Fruit fly (Drosophila melanogaster) S2 (cell line): Measurements from ENCODE around the gene AdoR.

Experiments
- CG8478 ChIP-seq: fragments of >200 bp; optimal IDR thresholded peaks from 2 replicates; lab custom pipeline; 2018
- CTCF ChIP-seq, 2 experiments: fragments of >200 bp; optimal IDR thresholded peaks; 2 replicates each; lab custom pipeline; 2018

DNA sequence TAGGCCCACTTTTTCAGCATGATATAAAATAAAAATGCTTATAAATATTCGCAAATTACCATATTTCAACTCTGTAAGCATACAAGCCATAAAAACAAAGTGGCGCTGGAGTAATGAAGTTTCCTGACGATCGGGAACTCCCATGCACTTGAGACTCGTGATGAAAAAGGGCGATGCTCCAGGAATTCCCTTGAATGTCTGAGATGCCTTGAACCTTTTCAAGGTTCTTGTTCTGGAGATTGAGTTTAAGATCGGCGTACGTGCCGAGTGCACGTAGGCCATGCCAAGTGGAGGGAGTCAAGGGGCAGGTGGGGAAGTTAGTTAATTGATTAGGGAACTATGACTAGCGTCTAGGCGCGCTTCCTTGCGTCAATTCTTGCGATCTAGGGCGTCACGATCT, 34.5 kb upstream of the AdoR start:
- no peak for TF ChIP-seq CG8478 (lab: Kevin White, UChicago)
- TF ChIP-seq CTCF (optimal IDR thresholded peaks at IDR 0.05; lab: Kevin White, UChicago): no peak
